Worm (Caenorhabditis elegans) whole organism, young adult: Measurements from ENCODE around the gene srh-41.

Experiments used
- F33H1.4 ChIP-seq: fragments of 200-800 bp; sonication (Bioruptor generic); IDR thresholded peaks from 2 replicates; pipeline ENCODE4 v1.3.6; 2022; ENCODE audit warnings: missing genetic modification reagents, missing genetic modification characterization, missing compliant biosample characterization
- attf-3 ChIP-seq: fragments of 200-800 bp; sonication (Bioruptor generic); conservative IDR thresholded peaks from 2 replicates; pipeline ENCODE4 v1.3.6; 2022; ENCODE audit warnings: missing genetic modification reagents, missing genetic modification characterization, missing compliant biosample characterization
- ceh-100 ChIP-seq: fragments of 200-800 bp; sonication (Bioruptor generic); IDR thresholded peaks from 2 replicates; pipeline ENCODE4 v1.3.6; 2022; ENCODE audit warnings: missing genetic modification reagents, missing genetic modification characterization, missing compliant biosample characterization
- hrde-1 ChIP-seq: sonication (generic microtip); optimal IDR thresholded peaks from 2 replicates; lab custom pipeline; 2016; ENCODE audit warnings: missing genetic modification characterization, mild to moderate bottlenecking, missing compliant biosample characterization, moderate library complexity, missing genotype, missing genetic modification reagents, borderline replicate concordance
- lin-35 ChIP-seq, 3 experiments: fragments of 150-350 bp in 2 of 3; sonication (generic microtip) in 1 of 3; optimal IDR thresholded peaks; 2 replicates each; lab custom pipeline; 2014 to 2018; ENCODE audit warnings: missing biosample characterization in 3 of 3, missing genetic modification characterization in 3 of 3, missing genetic modification reagents in 3 of 3
- mel-28 ChIP-seq: sonication (generic microtip); optimal IDR thresholded peaks from 2 replicates; lab custom pipeline; 2016; ENCODE audit warnings: borderline replicate concordance, mild to moderate bottlenecking, missing genetic modification characterization, missing compliant biosample characterization
- repo-1 ChIP-seq: sonication (generic microtip); optimal IDR thresholded peaks from 2 replicates; lab custom pipeline; 2017; ENCODE audit warnings: mild to moderate bottlenecking, missing genetic modification characterization, missing compliant biosample characterization

- TF ChIP-seq attf-3 (GFP tag; lab: Robert Waterston, UW) (no peak), mel-28 (peak; percentile 26), ceh-100 (GFP tag; lab: Robert Waterston, UW) (no peak), lin-35 (GFP tag; optimal IDR thresholded peaks at IDR 0.05; lab: Kevin White, UChicago) (no peak), hrde-1 (tag; lab: Kevin White, UChicago) (peak; percentile 65), repo-1 (tag; lab: Kevin White, UChicago) (peak; percentile 19), F33H1.4 (GFP tag; lab: Robert Waterston, UW) (no peak; the same call in 1 of the 2 replicates)
These were observed 31.3 kb downstream of the srh-41 start for ce11 chrII:14255850-14256249.
